Fruit fly (Drosophila melanogaster) whole organism, larva: ENCODE results near the gene CG33791.

Experiments used
- noc ChIP-seq: fragments of 200-800 bp; sonication (Bioruptor generic); optimal IDR thresholded peaks from 3 replicates; lab custom pipeline; 2019; ENCODE audit warnings: missing biosample characterization, mild to moderate bottlenecking, missing genetic modification characterization, moderate library complexity

Gene CG33791

dm6 chr3L:1602833-1603128 lies at the start of gene CG33791, which contains the start of gene CG18170:
Gene CG33791 (plus strand): TSS chr3L:1602954.
Gene CG18170 (plus strand): TSS chr3L:1602954.
- no peak for TF ChIP-seq noc (tag; lab: Kevin White, UChicago)

- TF ChIP-seq noc (tag; lab: Kevin White, UChicago) = no peak
Observed at dm6 chr3L:1553193-1553592, 49.6 kb upstream of the CG33791 start, which contains the start of gene Pcyt2. Gene Pcyt2 (plus strand): TSS chr3L:1553493.

- TF ChIP-seq noc (tag; lab: Kevin White, UChicago) = peak; percentile 90
Observed at dm6 chr3L:1558178-1558788, 44.5 kb upstream of the CG33791 start, which contains the start of the genes Pex10 and CG12099. Gene Pex10 (plus strand): TSS chr3L:1558228. Gene CG12099 (minus strand): TSS chr3L:1558484.

dm6 chr3L:1565092-1565491 lies 37.7 kb upstream of the CG33791 start, which contains the start of gene CG12003:
Gene CG12003 (plus strand): TSS chr3L:1565392.
- no peak for TF ChIP-seq noc (tag; lab: Kevin White, UChicago)

dm6 chr3L:1568225-1569161 lies 34.3 kb upstream of the CG33791 start, which contains the start of gene CG7879:
Gene CG7879 (minus strand): TSS chr3L:1568608.
- no peak for TF ChIP-seq noc (tag; lab: Kevin White, UChicago)

dm6 chr3L:1569162-1569965 lies 33.4 kb upstream of the CG33791 start, which contains the start of gene Tmep:
Gene Tmep (plus strand): TSS chr3L:1569181.
- peak; percentile 8 for TF ChIP-seq noc (tag; lab: Kevin White, UChicago)

dm6 chr3L:1569966-1570276 lies 32.8 kb upstream of the CG33791 start:
- no peak for TF ChIP-seq noc (tag; lab: Kevin White, UChicago)

dm6 chr3L:1571077-1571476 lies 31.7 kb upstream of the CG33791 start:
- TF ChIP-seq noc (tag; lab: Kevin White, UChicago) = no peak

- TF ChIP-seq noc (tag; lab: Kevin White, UChicago) = no peak
Observed at dm6 chr3L:1573191-1573590, 29.6 kb upstream of the CG33791 start.

dm6 chr3L:1575731-1576376 lies 26.9 kb upstream of the CG33791 start:
- no peak for TF ChIP-seq noc (tag; lab: Kevin White, UChicago)

dm6 chr3L:1576489-1577106 lies 26.2 kb upstream of the CG33791 start, which contains the start of gene CG13917:
Gene CG13917 (plus strand): TSS chr3L:1576699.
- TF ChIP-seq noc (tag; lab: Kevin White, UChicago) = no peak

- no peak for TF ChIP-seq noc (tag; lab: Kevin White, UChicago)
Observed at dm6 chr3L:1577338-1577737, 25.4 kb upstream of the CG33791 start.

- TF ChIP-seq noc (tag; lab: Kevin White, UChicago) = peak; percentile 64
Observed at dm6 chr3L:1578391-1578948, 24.3 kb upstream of the CG33791 start.

dm6 chr3L:1579169-1579853 lies 23.4 kb upstream of the CG33791 start:
- peak; percentile 79 for TF ChIP-seq noc (tag; lab: Kevin White, UChicago)
